Worm (Caenorhabditis elegans): ENCODE measurements around the gene sph-1.

Gene sph-1

DNA sequence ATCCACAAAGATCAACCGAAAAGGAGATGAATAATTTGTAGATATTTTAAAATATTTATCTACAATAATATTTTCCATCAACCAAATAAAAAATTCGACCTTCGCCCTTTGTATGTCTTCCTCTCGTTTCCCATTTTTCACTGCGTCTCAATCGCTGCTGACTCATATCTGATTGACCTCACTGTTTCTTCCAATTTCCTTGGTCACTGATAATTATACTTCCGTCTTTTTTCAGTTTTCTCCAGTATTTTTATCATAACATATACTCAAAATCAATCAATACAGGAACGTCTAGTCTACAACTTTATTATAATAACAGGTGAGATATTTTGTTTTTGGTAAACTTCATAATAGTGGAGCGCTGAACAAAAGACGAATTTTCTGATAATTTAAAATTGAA is 5.6 kb upstream of the sph-1 start, which contains the start of gene pmk-3:
Gene pmk-3 (plus strand): TSS at position 236 of the 400 bp plus-strand sequence.
- TF ChIP-seq mdl-1 (tag; optimal IDR thresholded peaks at IDR 0.05) (no peak), blmp-1 (tag; optimal IDR thresholded peaks at IDR 0.05) (peak; percentile 2), nhr-20 (tag; optimal IDR thresholded peaks at IDR 0.05) (no peak), ces-1 (GFP tag; optimal IDR thresholded peaks at IDR 0.05) (no peak)

DNA sequence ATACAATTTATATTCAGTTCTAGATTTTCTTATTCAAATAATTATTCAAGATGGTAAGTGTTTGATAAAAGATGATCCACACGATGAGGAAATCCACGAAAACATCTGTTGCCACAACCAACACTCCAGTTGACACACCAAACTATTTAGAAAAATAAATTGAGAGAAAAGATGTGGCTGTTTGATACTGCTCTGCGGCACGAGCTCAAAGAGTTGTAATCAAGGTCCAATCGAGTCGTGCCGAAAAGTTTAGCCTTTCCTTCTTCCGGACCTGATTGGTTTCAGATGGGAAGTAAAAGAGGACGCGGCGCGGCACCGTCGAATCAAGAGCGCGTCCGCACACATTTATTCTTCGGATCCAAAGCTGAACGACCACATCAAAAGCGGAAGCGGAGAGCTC is 3.2 kb upstream of the sph-1 start:
- TF ChIP-seq nhr-28 (tag; optimal IDR thresholded peaks at IDR 0.05) = no peak
- TF ChIP-seq dsc-1 (tag; optimal IDR thresholded peaks at IDR 0.05) = peak; percentile 93
- peak; percentile 74 for TF ChIP-seq fkh-4 (tag; optimal IDR thresholded peaks at IDR 0.05; ENCODE audit: borderline replicate concordance)

DNA sequence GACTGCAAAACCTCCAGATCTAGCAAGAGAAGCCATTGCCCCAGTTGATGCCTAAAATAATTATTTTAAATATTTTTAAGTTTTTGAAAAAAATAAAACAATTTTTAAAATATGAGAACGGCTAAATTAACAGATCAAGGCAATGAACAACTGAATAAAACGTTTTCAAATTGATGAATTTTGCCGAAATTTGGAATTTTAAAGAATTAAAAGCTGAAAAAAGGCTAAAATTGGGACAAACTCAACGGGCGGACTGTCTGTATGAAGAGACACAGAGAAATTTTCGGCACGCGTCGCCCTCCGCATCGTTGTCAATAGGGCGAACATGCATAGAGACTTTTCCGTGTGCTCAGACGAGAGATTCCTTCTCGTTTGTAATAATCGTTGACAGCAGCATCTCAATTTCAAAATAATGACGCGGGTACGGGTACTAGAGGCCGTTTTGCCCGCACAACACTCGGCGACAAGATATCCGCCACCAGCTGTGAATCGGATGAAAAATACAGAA is 2.7 kb upstream of the sph-1 start, which contains the start of the genes isp-1 and islo-1:
Gene isp-1 (minus strand): TSS at position 51 of the 508 bp plus-strand sequence.
Gene islo-1 (plus strand): TSS at position 385 of the 508 bp plus-strand sequence.
- TF ChIP-seq Y116A8C.19 (tag; optimal IDR thresholded peaks at IDR 0.05; ENCODE audit: borderline replicate concordance) (no peak), vab-15 (tag; optimal IDR thresholded peaks at IDR 0.05) (no peak), jun-1 (tag; optimal IDR thresholded peaks at IDR 0.05) (no peak), xbp-1 (tag; optimal IDR thresholded peaks at IDR 0.05) (peak; percentile 22), hlh-17 (GFP tag; optimal IDR thresholded peaks at IDR 0.05; ENCODE audit: borderline replicate concordance) (no peak), lin-39 (tag; optimal IDR thresholded peaks at IDR 0.05) (no peak), lin-14 (GFP tag; optimal IDR thresholded peaks at IDR 0.05) (peak; percentile 65), zip-4 (GFP tag; optimal IDR thresholded peaks at IDR 0.05) (no peak), sup-37 (GFP tag; optimal IDR thresholded peaks at IDR 0.05) (no peak), efl-1 (optimal IDR thresholded peaks at IDR 0.05) (peak; percentile 48 to 71), efl-1 (GFP tag; optimal IDR thresholded peaks at IDR 0.05 in 1 of 2) (peak in 1 of 2 experiments; percentile 61), fkh-4 (tag; optimal IDR thresholded peaks at IDR 0.05; ENCODE audit: borderline replicate concordance) (no peak), snpc-4 (tag; optimal IDR thresholded peaks at IDR 0.05) (peak; percentile 6), ets-5 (GFP tag; IDR thresholded peaks at IDR 0.05) (no peak), tlp-1 (tag; optimal IDR thresholded peaks at IDR 0.05) (no peak), nhr-20 (tag; optimal IDR thresholded peaks at IDR 0.05) (peak; percentile 52), nhr-28 (tag; optimal IDR thresholded peaks at IDR 0.05) (no peak), ces-1 (GFP tag; optimal IDR thresholded peaks at IDR 0.05) (no peak), snu-23 (GFP tag; optimal IDR thresholded peaks at IDR 0.05) (peak; percentile 60), isw-1 (GFP tag; IDR thresholded peaks at IDR 0.05) (peak; percentile 8; the same call in 1 of the 2 replicates), C16A3.4 (tag; optimal IDR thresholded peaks at IDR 0.05) (peak; percentile 74), swsn-7 (tag; optimal IDR thresholded peaks at IDR 0.05) (peak; percentile 24), ceh-82 (tag; optimal IDR thresholded peaks at IDR 0.05) (peak in 2 of 3 experiments; percentile 28 to 75), nhr-76 (tag; optimal IDR thresholded peaks at IDR 0.05) (no peak), unc-98 (GFP tag; IDR thresholded peaks at IDR 0.05) (no peak), nhr-77 (tag; optimal IDR thresholded peaks at IDR 0.05) (peak; percentile 63), egl-27 (tag; optimal IDR thresholded peaks at IDR 0.05) (no peak), lsy-2 (tag; optimal IDR thresholded peaks at IDR 0.05) (peak; percentile 12 to 82), nhr-85 (tag) (peak; percentile 50), blmp-1 (tag; optimal IDR thresholded peaks at IDR 0.05) (peak; percentile 36), fkh-8 (tag; optimal IDR thresholded peaks at IDR 0.05) (peak; percentile 1), hlh-4 (tag; optimal IDR thresholded peaks at IDR 0.05) (no peak), lin-15B (tag; optimal IDR thresholded peaks at IDR 0.05) (peak; percentile 77), grh-1 (GFP tag; IDR thresholded peaks at IDR 0.05) (no peak), egl-13 (tag; optimal IDR thresholded peaks at IDR 0.05) (no peak), mdl-1 (tag; optimal IDR thresholded peaks at IDR 0.05) (peak in 1 of 2 experiments; percentile 73), lin-13 (GFP tag; optimal IDR thresholded peaks at IDR 0.05) (peak; percentile 26), nhr-47 (tag; optimal IDR thresholded peaks at IDR 0.05) (peak; percentile 43), F16B12.6 (tag; optimal IDR thresholded peaks at IDR 0.05) (peak; percentile 24), mep-1 (tag; optimal IDR thresholded peaks at IDR 0.05) (peak; percentile 63), nhr-71 (tag; optimal IDR thresholded peaks at IDR 0.05) (peak; percentile 60), unc-130 (tag; optimal IDR thresholded peaks at IDR 0.05) (peak; percentile 33), rnt-1 (tag; optimal IDR thresholded peaks at IDR 0.05) (peak; percentile 56), C04F5.9 (tag; optimal IDR thresholded peaks at IDR 0.05) (no peak), tbx-2 (tag; optimal IDR thresholded peaks at IDR 0.05) (peak; percentile 15), ztf-4 (tag; optimal IDR thresholded peaks at IDR 0.05) (no peak), irx-1 (tag; optimal IDR thresholded peaks at IDR 0.05) (peak; percentile 34)
